Fruit fly (Drosophila melanogaster): ENCODE measurements around the gene CG43220.

dm6 chr2L:17470630-17471029 lies 15.7 kb upstream of the CG43220 start:
- no peak for TF ChIP-seq CG8478 (optimal IDR thresholded peaks at IDR 0.05)
- TF ChIP-seq CTCF (optimal IDR thresholded peaks at IDR 0.05): no peak
